Worm (Caenorhabditis elegans) whole organism, L1 larva: Measurements from ENCODE around the gene cup-15.

Experiments used
- C04F5.9 ChIP-seq: sonication (generic microtip); optimal IDR thresholded peaks from 2 replicates; lab custom pipeline; 2016; ENCODE audit warnings: missing genetic modification characterization, missing compliant biosample characterization
- C34B4.2 ChIP-seq: sonication (generic microtip); optimal IDR thresholded peaks from 2 replicates; lab custom pipeline; 2017; ENCODE audit warnings: mild to moderate bottlenecking, missing genetic modification characterization, missing compliant biosample characterization
- F16B12.6 ChIP-seq: fragments of 150-350 bp; optimal IDR thresholded peaks from 2 replicates; lab custom pipeline; 2014; ENCODE audit warnings: missing biosample characterization, missing genetic modification characterization
- Y116A8C.19 ChIP-seq: sonication (generic microtip); optimal IDR thresholded peaks from 2 replicates; lab custom pipeline; 2016; ENCODE audit warnings: missing compliant biosample characterization, missing genetic modification characterization, borderline replicate concordance
- aha-1 ChIP-seq: fragments of 150-350 bp; optimal IDR thresholded peaks from 2 replicates; lab custom pipeline; 2014; ENCODE audit warnings: missing biosample characterization, missing genetic modification characterization
- alr-1 ChIP-seq: fragments of 200-800 bp; sonication (Bioruptor generic); optimal IDR thresholded peaks from 2 replicates; lab custom pipeline; 2018; ENCODE audit warnings: borderline replicate concordance, mild to moderate bottlenecking, missing genetic modification characterization, missing compliant biosample characterization
- ama-1 ChIP-seq: fragments of 150-350 bp; optimal IDR thresholded peaks from 2 replicates; lab custom pipeline; 2014
- blmp-1 ChIP-seq: fragments of 150-350 bp; optimal IDR thresholded peaks from 2 replicates; lab custom pipeline; 2014; ENCODE audit warnings: missing biosample characterization, missing genetic modification characterization
- ceh-8 ChIP-seq: fragments of 200-800 bp; sonication (Bioruptor generic); optimal IDR thresholded peaks from 2 replicates; lab custom pipeline; 2018; ENCODE audit warnings: mild to moderate bottlenecking, missing genetic modification characterization, moderate library complexity, missing compliant biosample characterization
- ceh-82 ChIP-seq, 3 experiments: fragments of 150-350 bp in 1 of 3; sonication (generic microtip) in 2 of 3; optimal IDR thresholded peaks; 2 replicates each; lab custom pipeline; 2014 to 2017; ENCODE audit warnings: missing biosample characterization in 3 of 3, missing genetic modification characterization in 3 of 3
- efl-1 ChIP-seq, 4 experiments: fragments of 150-350 bp; optimal IDR thresholded peaks in 3 of 4; peaks in 1 of 4; 1 replicate in 1 of 4; 2 replicates in 3 of 4; lab custom pipeline; 2014; ENCODE audit warnings: missing biosample characterization in 2 of 4, missing genetic modification characterization in 2 of 4, missing genetic modification reagents in 2 of 4
- efl-3 ChIP-seq: fragments of 200-800 bp; sonication (Bioruptor generic); optimal IDR thresholded peaks from 2 replicates; lab custom pipeline; 2018; ENCODE audit warnings: mild to moderate bottlenecking, missing genetic modification characterization, missing compliant biosample characterization
- elt-3 ChIP-seq, 6 experiments: fragments of 150-350 bp in 1 of 6; sonication (generic microtip); optimal IDR thresholded peaks; 2 replicates each; lab custom pipeline; 2017 to 2018; ENCODE audit warnings: missing biosample characterization in 6 of 6, missing genetic modification characterization in 6 of 6, inconsistent platforms in 1 of 6
- fkh-10 ChIP-seq: sonication (generic microtip); optimal IDR thresholded peaks from 2 replicates; lab custom pipeline; 2017; ENCODE audit warnings: missing biosample characterization, missing genetic modification reagents, missing genetic modification characterization
- fkh-8 ChIP-seq: sonication (generic microtip); optimal IDR thresholded peaks from 2 replicates; lab custom pipeline; 2016; ENCODE audit warnings: mild to moderate bottlenecking, missing genetic modification characterization, missing compliant biosample characterization
- fos-1 ChIP-seq: fragments of 150-350 bp; optimal IDR thresholded peaks from 2 replicates; lab custom pipeline; 2014; ENCODE audit warnings: missing biosample characterization, missing genetic modification characterization
- hlh-4 ChIP-seq: sonication (generic microtip); optimal IDR thresholded peaks from 2 replicates; lab custom pipeline; 2016; ENCODE audit warnings: mild to moderate bottlenecking, missing genetic modification characterization, missing compliant biosample characterization
- isw-1 ChIP-seq: fragments of 200-800 bp; sonication (Bioruptor generic); IDR thresholded peaks from 2 replicates; pipeline ENCODE4 v1.3.6; 2022; ENCODE audit warnings: missing genetic modification characterization, missing compliant biosample characterization
- lin-13 ChIP-seq: fragments of 150-350 bp; optimal IDR thresholded peaks from 2 replicates; lab custom pipeline; 2014; ENCODE audit warnings: missing biosample characterization, missing genetic modification reagents, missing genetic modification characterization
- lin-14 ChIP-seq: fragments of 200-800 bp; sonication (Bioruptor generic); optimal IDR thresholded peaks from 2 replicates; lab custom pipeline; 2018; ENCODE audit warnings: mild to moderate bottlenecking, missing genetic modification characterization, moderate library complexity, missing compliant biosample characterization
- lin-39 ChIP-seq: fragments of 150-350 bp; optimal IDR thresholded peaks from 2 replicates; lab custom pipeline; 2014; ENCODE audit warnings: missing biosample characterization, missing genetic modification reagents, missing genetic modification characterization
- lir-3 ChIP-seq: sonication (generic microtip); optimal IDR thresholded peaks from 2 replicates; lab custom pipeline; 2016; ENCODE audit warnings: mild to moderate bottlenecking, missing genetic modification characterization, moderate library complexity, missing compliant biosample characterization; ENCODE audit not compliant: poor library complexity
- lsy-2 ChIP-seq, 2 experiments: fragments of 150-350 bp; optimal IDR thresholded peaks; 2 replicates each; lab custom pipeline; 2014; ENCODE audit warnings: missing biosample characterization in 2 of 2, missing genetic modification characterization in 2 of 2
- mdl-1 ChIP-seq, 2 experiments: fragments of 150-350 bp; optimal IDR thresholded peaks; 2 replicates each; lab custom pipeline; 2014 to 2017; ENCODE audit warnings: missing biosample characterization in 2 of 2, missing genetic modification characterization in 2 of 2, inconsistent platforms in 1 of 2
- mef-2 ChIP-seq: fragments of 150-350 bp; optimal IDR thresholded peaks from 2 replicates; lab custom pipeline; 2014; ENCODE audit warnings: missing biosample characterization, missing genetic modification characterization
- nhr-11 ChIP-seq: fragments of 150-350 bp; optimal IDR thresholded peaks from 2 replicates; lab custom pipeline; 2014; ENCODE audit warnings: missing biosample characterization, missing genetic modification characterization
- nhr-12 ChIP-seq: sonication (generic microtip); optimal IDR thresholded peaks from 2 replicates; lab custom pipeline; 2017; ENCODE audit warnings: missing biosample characterization, missing genetic modification characterization
- nhr-19 ChIP-seq: fragments of 200-800 bp; sonication (Bioruptor generic); conservative IDR thresholded peaks from 2 replicates; pipeline ENCODE4 v1.3.6; 2022; ENCODE audit warnings: missing genetic modification characterization, missing compliant biosample characterization
- nhr-20 ChIP-seq: sonication (generic microtip); optimal IDR thresholded peaks from 2 replicates; lab custom pipeline; 2016; ENCODE audit warnings: mild to moderate bottlenecking, missing genetic modification characterization, missing compliant biosample characterization
- nhr-47 ChIP-seq: sonication (generic microtip); optimal IDR thresholded peaks from 2 replicates; lab custom pipeline; 2016; ENCODE audit warnings: mild to moderate bottlenecking, missing genetic modification characterization, moderate library complexity, missing compliant biosample characterization
- nhr-71 ChIP-seq: sonication (generic microtip); optimal IDR thresholded peaks from 2 replicates; lab custom pipeline; 2016; ENCODE audit warnings: mild to moderate bottlenecking, missing genetic modification characterization, moderate library complexity, missing compliant biosample characterization
- nhr-84 ChIP-seq: sonication (generic microtip); optimal IDR thresholded peaks from 2 replicates; lab custom pipeline; 2017; ENCODE audit warnings: missing biosample characterization, missing genetic modification characterization
- nhr-85 ChIP-seq: sonication (generic microtip); peaks from one replicate; lab custom pipeline; 2016; ENCODE audit warnings: missing genetic modification characterization, inconsistent platforms, missing compliant biosample characterization
- nhr-90 ChIP-seq: sonication (generic microtip); optimal IDR thresholded peaks from 2 replicates; lab custom pipeline; 2016; ENCODE audit warnings: mild to moderate bottlenecking, missing genetic modification characterization, missing compliant biosample characterization; ENCODE audit not compliant: poor library complexity
- pag-3 ChIP-seq: sonication (generic microtip); optimal IDR thresholded peaks from 2 replicates; lab custom pipeline; 2017; ENCODE audit warnings: missing genetic modification characterization, mild to moderate bottlenecking, missing compliant biosample characterization, antibody characterized with exemption, borderline replicate concordance; ENCODE audit not compliant: insufficient read depth
- pax-3 ChIP-seq: fragments of 200-800 bp; sonication (Bioruptor generic); optimal IDR thresholded peaks from 2 replicates; lab custom pipeline; 2018; ENCODE audit warnings: mild to moderate bottlenecking, missing genetic modification characterization, moderate library complexity, missing compliant biosample characterization
- pqm-1 ChIP-seq: sonication (generic microtip); optimal IDR thresholded peaks from 3 replicates; lab custom pipeline; 2017; ENCODE audit warnings: missing biosample characterization, missing genetic modification characterization
- snpc-4 ChIP-seq: fragments of 150-350 bp; optimal IDR thresholded peaks from 2 replicates; lab custom pipeline; 2014; ENCODE audit warnings: missing biosample characterization, missing genetic modification characterization
- sox-4 ChIP-seq: sonication (generic microtip); optimal IDR thresholded peaks from 2 replicates; lab custom pipeline; 2016; ENCODE audit warnings: missing genetic modification characterization, missing compliant biosample characterization
- sptf-1 ChIP-seq: fragments of 150-350 bp; optimal IDR thresholded peaks from 2 replicates; lab custom pipeline; 2014; ENCODE audit warnings: missing biosample characterization, missing genetic modification characterization
- sup-37 ChIP-seq: fragments of 200-800 bp; sonication (Bioruptor generic); optimal IDR thresholded peaks from 2 replicates; lab custom pipeline; 2018; ENCODE audit warnings: mild to moderate bottlenecking, missing genetic modification characterization, missing compliant biosample characterization
- swsn-7 ChIP-seq: sonication (generic microtip); optimal IDR thresholded peaks from 2 replicates; lab custom pipeline; 2016; ENCODE audit warnings: missing genetic modification characterization, missing compliant biosample characterization
- tlp-1 ChIP-seq: fragments of 150-350 bp; optimal IDR thresholded peaks from 2 replicates; lab custom pipeline; 2014; ENCODE audit warnings: missing biosample characterization, missing genetic modification characterization
- unc-130 ChIP-seq: fragments of 150-350 bp; optimal IDR thresholded peaks from 2 replicates; lab custom pipeline; 2017; ENCODE audit warnings: missing biosample characterization, missing genetic modification characterization, inconsistent platforms
- unc-62 ChIP-seq: fragments of 150-350 bp; optimal IDR thresholded peaks from 2 replicates; lab custom pipeline; 2014; ENCODE audit warnings: missing biosample characterization, missing genetic modification reagents, missing genetic modification characterization
- unc-86 ChIP-seq: sonication (generic microtip); optimal IDR thresholded peaks from 2 replicates; lab custom pipeline; 2016; ENCODE audit warnings: missing genetic modification characterization, missing compliant biosample characterization
- unc-98 ChIP-seq: fragments of 200-800 bp; sonication (Bioruptor generic); IDR thresholded peaks from 2 replicates; pipeline ENCODE4 v1.3.6; 2022; ENCODE audit warnings: missing genetic modification characterization, missing compliant biosample characterization
- zip-4 ChIP-seq: fragments of 200-800 bp; sonication (Bioruptor generic); optimal IDR thresholded peaks from 2 replicates; lab custom pipeline; 2018; ENCODE audit warnings: mild to moderate bottlenecking, missing genetic modification characterization, moderate library complexity, missing compliant biosample characterization
- ztf-11 ChIP-seq, 2 experiments: sonication (generic microtip); optimal IDR thresholded peaks; 2 replicates each; lab custom pipeline; 2016 to 2017; ENCODE audit warnings: missing genetic modification characterization in 2 of 2, missing biosample characterization in 1 of 2, missing compliant biosample characterization in 1 of 2
- ztf-4 ChIP-seq: fragments of 150-350 bp; optimal IDR thresholded peaks from 2 replicates; lab custom pipeline; 2014; ENCODE audit warnings: missing biosample characterization, missing genetic modification characterization

cup-15 gene

ce11 chrII:9305575-9305974 is 47.2 kb upstream of the cup-15 start:
- TF ChIP-seq isw-1, result no peak
- TF ChIP-seq snpc-4 (tag; lab: Kevin White, UChicago), result peak; percentile 5
- no peak for TF ChIP-seq efl-1 (optimal IDR thresholded peaks at IDR 0.05; lab: Kevin White, UChicago)
- peak in 1 of 2 experiments; percentile 84 for TF ChIP-seq efl-1 (GFP tag; optimal IDR thresholded peaks at IDR 0.05 in 1 of 2; lab: Kevin White, UChicago)
- no peak for TF ChIP-seq nhr-19 (GFP tag; lab: Robert Waterston, UW)
- no peak for TF ChIP-seq nhr-12 (tag; lab: Kevin White, UChicago)
- no peak for TF ChIP-seq nhr-90 (tag; lab: Kevin White, UChicago)
- no peak for TF ChIP-seq swsn-7 (tag; lab: Kevin White, UChicago)
- no peak for TF ChIP-seq mdl-1 (tag; optimal IDR thresholded peaks at IDR 0.05; lab: Kevin White, UChicago)
- peak; percentile 61 for TF ChIP-seq lin-14 (GFP tag; lab: Kevin White, UChicago)
- TF ChIP-seq fkh-8 (tag; lab: Kevin White, UChicago), result no peak
- TF ChIP-seq ceh-82 (tag; optimal IDR thresholded peaks at IDR 0.05; lab: Kevin White, UChicago), result no peak
- no peak for TF ChIP-seq C04F5.9

DNA sequence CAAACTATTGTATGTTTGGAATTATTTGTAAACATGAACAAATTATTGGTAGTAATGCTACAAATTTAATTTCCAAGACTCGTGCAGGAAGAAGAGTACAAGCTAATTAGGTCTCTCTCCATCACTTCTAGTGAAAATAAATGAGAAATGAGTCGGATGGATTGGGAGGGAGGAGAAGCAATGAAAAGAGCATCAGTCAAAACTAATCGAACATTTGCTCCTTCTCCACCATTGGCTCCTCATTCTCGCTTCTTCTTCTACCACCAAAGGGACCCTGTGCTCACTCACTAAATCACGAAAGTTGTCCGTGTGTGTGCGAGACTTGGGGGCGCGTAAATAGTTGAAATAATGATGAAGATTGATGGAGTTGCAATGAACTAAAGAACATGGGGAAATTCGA is 46.0 kb upstream of the cup-15 start:
- TF ChIP-seq lin-39 (tag; lab: Kevin White, UChicago) (peak; percentile 60), aha-1 (tag; lab: Kevin White, UChicago) (no peak), elt-3 (tag; optimal IDR thresholded peaks at IDR 0.05; lab: Kevin White, UChicago) (no peak), sptf-1 (tag; lab: Kevin White, UChicago) (no peak), zip-4 (GFP tag; lab: Kevin White, UChicago) (no peak), efl-3 (GFP tag; lab: Kevin White, UChicago) (no peak), sox-4 (tag; lab: Kevin White, UChicago) (no peak), unc-86 (no peak), ama-1 (lab: Kevin White, UChicago) (no peak), nhr-20 (no peak), nhr-84 (tag; lab: Kevin White, UChicago) (no peak), ceh-82 (tag; optimal IDR thresholded peaks at IDR 0.05; lab: Kevin White, UChicago) (no peak), nhr-85 (no peak), lin-13 (no peak), lsy-2 (tag; optimal IDR thresholded peaks at IDR 0.05; lab: Kevin White, UChicago) (peak in 1 of 2 experiments; percentile 27), pax-3 (no peak), fkh-10 (GFP tag; lab: Kevin White, UChicago) (no peak), nhr-90 (tag; lab: Kevin White, UChicago) (no peak), fos-1 (no peak), blmp-1 (no peak), snpc-4 (tag; lab: Kevin White, UChicago) (no peak), unc-98 (GFP tag; lab: Robert Waterston, UW) (no peak), nhr-19 (GFP tag; lab: Robert Waterston, UW) (no peak), ztf-11 (tag; optimal IDR thresholded peaks at IDR 0.05; lab: Kevin White, UChicago) (no peak), unc-62 (GFP tag; lab: Kevin White, UChicago) (no peak), nhr-47 (tag; lab: Kevin White, UChicago) (no peak), F16B12.6 (tag; lab: Kevin White, UChicago) (no peak), C34B4.2 (tag; lab: Kevin White, UChicago) (no peak), sup-37 (GFP tag; lab: Kevin White, UChicago) (no peak), pqm-1 (tag; lab: Kevin White, UChicago) (no peak), hlh-4 (tag; lab: Kevin White, UChicago) (no peak), nhr-11 (tag; lab: Kevin White, UChicago) (no peak), tlp-1 (no peak), nhr-12 (tag; lab: Kevin White, UChicago) (no peak), mef-2 (tag; lab: Kevin White, UChicago) (no peak), alr-1 (tag; lab: Kevin White, UChicago) (no peak), unc-130 (tag; lab: Kevin White, UChicago) (peak; percentile 42), ztf-4 (no peak), efl-1 (optimal IDR thresholded peaks at IDR 0.05; lab: Kevin White, UChicago) (no peak), efl-1 (GFP tag; optimal IDR thresholded peaks at IDR 0.05 in 1 of 2; lab: Kevin White, UChicago) (peak in 1 of 2 experiments; percentile 20), Y116A8C.19 (tag; lab: Kevin White, UChicago) (no peak), pag-3 (tag; lab: Kevin White, UChicago) (no peak), ceh-8 (GFP tag; lab: Kevin White, UChicago) (no peak), lir-3 (tag; lab: Kevin White, UChicago) (no peak), nhr-71 (tag; lab: Kevin White, UChicago) (peak; percentile 47)
